Worm (Caenorhabditis elegans) whole organism, young adult: Measurements from ENCODE around the gene T22F3.12.

Experiments used
- B0019.2 ChIP-seq: fragments of 200-800 bp; sonication (Bioruptor generic); conservative IDR thresholded peaks from 2 replicates; pipeline ENCODE4 v1.3.6; 2022; ENCODE audit warnings: missing genetic modification reagents, missing genetic modification characterization, missing compliant biosample characterization
- F55B11.4 ChIP-seq: sonication (generic microtip); optimal IDR thresholded peaks from 2 replicates; lab custom pipeline; 2016; ENCODE audit warnings: missing compliant biosample characterization, missing genetic modification characterization, borderline replicate concordance; ENCODE audit not compliant: insufficient read depth
- Y53F4B.3 ChIP-seq: fragments of 200-800 bp; sonication (Bioruptor generic); IDR thresholded peaks from 2 replicates; pipeline ENCODE4 v1.3.6; 2022; ENCODE audit warnings: missing genetic modification reagents, missing genetic modification characterization, missing compliant biosample characterization
- ama-1 ChIP-seq, 3 experiments: fragments of 150-350 bp in 1 of 3; sonication (generic microtip) in 2 of 3; optimal IDR thresholded peaks; 2 replicates each; lab custom pipeline; 2014 to 2018; ENCODE audit warnings: missing biosample characterization in 2 of 3, missing genetic modification characterization in 2 of 3, missing genetic modification reagents in 2 of 3
- atf-7 ChIP-seq: sonication (generic microtip); optimal IDR thresholded peaks from 2 replicates; lab custom pipeline; 2017; ENCODE audit warnings: mild to moderate bottlenecking, missing genetic modification characterization, missing compliant biosample characterization
- attf-5 ChIP-seq: fragments of 200-800 bp; sonication (Bioruptor generic); optimal IDR thresholded peaks from 2 replicates; lab custom pipeline; 2018; ENCODE audit warnings: mild to moderate bottlenecking, missing genetic modification characterization, missing compliant biosample characterization
- ceh-27 ChIP-seq: fragments of 200-800 bp; sonication (Bioruptor generic); optimal IDR thresholded peaks from 2 replicates; lab custom pipeline; 2018; ENCODE audit warnings: mild to moderate bottlenecking, missing genetic modification characterization, moderate library complexity, missing compliant biosample characterization
- efl-1 ChIP-seq: fragments of 150-350 bp; optimal IDR thresholded peaks from 2 replicates; lab custom pipeline; 2014; ENCODE audit warnings: missing biosample characterization, missing genetic modification reagents, missing genetic modification characterization
- ets-4 ChIP-seq: fragments of 200-800 bp; sonication (Bioruptor generic); optimal IDR thresholded peaks from 2 replicates; lab custom pipeline; 2018; ENCODE audit warnings: mild to moderate bottlenecking, missing genetic modification characterization, missing compliant biosample characterization
- pbrm-1 ChIP-seq: fragments of 200-800 bp; sonication (Bioruptor generic); IDR thresholded peaks from 2 replicates; pipeline ENCODE4 v1.3.6; 2022; ENCODE audit warnings: missing genetic modification reagents, missing genetic modification characterization, missing compliant biosample characterization
- snpc-4 ChIP-seq, 5 experiments: fragments of 150-350 bp in 1 of 5; sonication (generic microtip) in 4 of 5; optimal IDR thresholded peaks; 2 replicates each; lab custom pipeline; 2014 to 2018; ENCODE audit warnings: missing genetic modification characterization in 5 of 5, missing biosample characterization in 3 of 5, antibody characterized with exemption in 2 of 5, mild to moderate bottlenecking in 2 of 5, missing compliant biosample characterization in 2 of 5, missing genotype in 2 of 5, moderate library complexity in 2 of 5, missing genetic modification reagents in 1 of 5
- unc-130 ChIP-seq: sonication (generic microtip); optimal IDR thresholded peaks from 2 replicates; lab custom pipeline; 2016; ENCODE audit warnings: missing genetic modification reagents, missing genetic modification characterization, missing compliant biosample characterization
- unc-62 ChIP-seq: fragments of 150-350 bp; optimal IDR thresholded peaks from 2 replicates; lab custom pipeline; 2014; ENCODE audit warnings: missing biosample characterization, missing genetic modification reagents, missing genetic modification characterization

ce11 chrV:3554869-3555268 is 37.1 kb downstream of the T22F3.12 start, which contains the start of gene grl-29:
- TF ChIP-seq Y53F4B.3, result no peak
- no peak for TF ChIP-seq unc-130 (GFP tag; lab: Kevin White, UChicago)
- TF ChIP-seq snpc-4 (GFP tag; optimal IDR thresholded peaks at IDR 0.05; lab: Kevin White, UChicago), result no peak
- TF ChIP-seq snpc-4 (tag; optimal IDR thresholded peaks at IDR 0.05; lab: Kevin White, UChicago), result no peak
- no peak for TF ChIP-seq ceh-27 (GFP tag; lab: Kevin White, UChicago)
- TF ChIP-seq ets-4 (GFP tag; lab: Kevin White, UChicago), result no peak
- TF ChIP-seq ama-1 (optimal IDR thresholded peaks at IDR 0.05; lab: Kevin White, UChicago), result no peak
- TF ChIP-seq ama-1 (GFP tag; optimal IDR thresholded peaks at IDR 0.05; lab: Kevin White, UChicago), result no peak
- no peak for TF ChIP-seq B0019.2
- no peak for TF ChIP-seq F55B11.4 (tag; lab: Kevin White, UChicago)
- TF ChIP-seq pbrm-1, result no peak
- no peak for TF ChIP-seq attf-5 (GFP tag; lab: Kevin White, UChicago)
- no peak for TF ChIP-seq efl-1 (GFP tag; lab: Kevin White, UChicago)
- no peak for TF ChIP-seq atf-7 (tag; lab: Kevin White, UChicago)
- no peak for TF ChIP-seq unc-62 (GFP tag; lab: Kevin White, UChicago)
